Fruit fly (Drosophila melanogaster): Measurements from ENCODE around the gene Rpn3.
A peak's percentile ranks its signal among the peaks of the same experiment; 100 is the strongest.

Rpn3 gene

dm6 chr2L:19051534-19052100, at the start of gene Rpn3 (continued):
- TF ChIP-seq ftz-f1 (GFP tag; optimal IDR thresholded peaks at IDR 0.05) (no peak), croc (GFP tag; conservative IDR thresholded peaks at IDR 0.05) (peak; percentile 52), CG33557 (GFP tag; optimal IDR thresholded peaks at IDR 0.05) (peak; percentile 42), CG12071 (GFP tag; optimal IDR thresholded peaks at IDR 0.05) (no peak), CG5245 (GFP tag; optimal IDR thresholded peaks at IDR 0.05) (peak; percentile 62), CG5180 (GFP tag; optimal IDR thresholded peaks at IDR 0.05) (no peak), CG8765 (GFP tag; IDR thresholded peaks at IDR 0.05) (peak; percentile 57), crol (GFP tag; IDR thresholded peaks at IDR 0.05) (0 out of 2 replicates have a peak, but pooled peaks have one; percentile 30), CG2116 (GFP tag; optimal IDR thresholded peaks at IDR 0.05) (peak; percentile 75), Fer1 (GFP tag; optimal IDR thresholded peaks at IDR 0.05) (peak; percentile 75), CG8089 (GFP tag; optimal IDR thresholded peaks at IDR 0.05) (peak; percentile 73), CG3281 (GFP tag; optimal IDR thresholded peaks at IDR 0.05) (peak; percentile 80), CG11696 (GFP tag; IDR thresholded peaks at IDR 0.05) (peak; percentile 74), gce (GFP tag; IDR thresholded peaks at IDR 0.05) (0 out of 3 replicates have a peak, but pooled peaks have one; percentile 33), Spps (tag; optimal IDR thresholded peaks at IDR 0.05) (peak; percentile 75), CG6854 (GFP tag; optimal IDR thresholded peaks at IDR 0.05) (peak; percentile 33), CG7556 (GFP tag; optimal IDR thresholded peaks at IDR 0.05) (peak; percentile 78), Six4 (GFP tag; optimal IDR thresholded peaks at IDR 0.05) (peak; percentile 86), CG15479 (GFP tag; optimal IDR thresholded peaks at IDR 0.05) (no peak), CG13894 (tag; optimal IDR thresholded peaks at IDR 0.05) (peak; percentile 37), Fer2 (tag; optimal IDR thresholded peaks at IDR 0.05) (peak; percentile 13), sd (tag; optimal IDR thresholded peaks at IDR 0.05) (no peak), dimm (GFP tag; IDR thresholded peaks at IDR 0.05) (peak; percentile 49; the same call in 1 of the 2 replicates), CG11695 (GFP tag; IDR thresholded peaks at IDR 0.05) (peak; percentile 86), btn (GFP tag; optimal IDR thresholded peaks at IDR 0.05) (peak; percentile 29), CG3065 (GFP tag; optimal IDR thresholded peaks at IDR 0.05) (peak; percentile 22), Ets65A (GFP tag) (peak; percentile 93), ken (GFP tag; IDR thresholded peaks at IDR 0.05) (peak; percentile 76; the same call in 2 of the 3 replicates), CG1603 (tag; optimal IDR thresholded peaks at IDR 0.05) (peak; percentile 77), CG15073 (GFP tag; optimal IDR thresholded peaks at IDR 0.05) (peak; percentile 46), ATbp (GFP tag; optimal IDR thresholded peaks at IDR 0.05) (no peak), Gsc (GFP tag; IDR thresholded peaks at IDR 0.05) (peak; percentile 19; the same call in 1 of the 2 replicates), zen2 (GFP tag; IDR thresholded peaks at IDR 0.05; ENCODE audit: partially characterized antibody) (peak; percentile 42; the same call in 1 of the 3 replicates), CG17328 (GFP tag; IDR thresholded peaks at IDR 0.05) (peak; percentile 91), Rfx (GFP tag; IDR thresholded peaks at IDR 0.05) (peak; percentile 86), CG1792 (GFP tag; optimal IDR thresholded peaks at IDR 0.05) (peak; percentile 45), bcd (GFP tag; optimal IDR thresholded peaks at IDR 0.05) (peak; percentile 74), schlank (tag; optimal IDR thresholded peaks at IDR 0.05) (peak; percentile 31), CG11247 (GFP tag; IDR thresholded peaks at IDR 0.05) (peak; percentile 71), Max (GFP tag; optimal IDR thresholded peaks at IDR 0.05) (peak; percentile 89), CG30020 (tag; optimal IDR thresholded peaks at IDR 0.05) (peak; percentile 55), Elba2 (GFP tag; optimal IDR thresholded peaks at IDR 0.05) (no peak), p53 (GFP tag; optimal IDR thresholded peaks at IDR 0.05) (peak; percentile 44), PHDP (tag; optimal IDR thresholded peaks at IDR 0.05) (peak; percentile 83), Nf-YB (GFP tag; optimal IDR thresholded peaks at IDR 0.05) (peak; percentile 62), CG2875 (GFP tag; optimal IDR thresholded peaks at IDR 0.05) (peak; percentile 62), lov (optimal IDR thresholded peaks at IDR 0.05) (no peak), lov (GFP tag; IDR thresholded peaks at IDR 0.05) (peak; percentile 75; the same call in 1 of the 3 replicates), grau (tag; optimal IDR thresholded peaks at IDR 0.05) (peak; percentile 84), Mrtf (GFP tag; IDR thresholded peaks at IDR 0.05) (peak; percentile 20; the same call in 1 of the 3 replicates)
